Fruit fly (Drosophila melanogaster) whole organism, embryonic: ENCODE results near the gene CG10137.

Experiments
- Adf1 ChIP-seq: fragments of 200-800 bp; sonication (Bioruptor generic); IDR thresholded peaks from 2 replicates; pipeline ENCODE4 v1.3.6; 2022; ENCODE audit warnings: missing biosample characterization, missing genetic modification characterization
- CG10267 ChIP-seq: fragments of 200-800 bp; sonication (Bioruptor generic); optimal IDR thresholded peaks from 2 replicates; lab custom pipeline; 2018; ENCODE audit warnings: missing biosample characterization, mild to moderate bottlenecking, missing genetic modification characterization, moderate library complexity
- CG10431 ChIP-seq: fragments of 200-800 bp; sonication (Bioruptor generic); optimal IDR thresholded peaks from 3 replicates; lab custom pipeline; 2018; ENCODE audit warnings: missing biosample characterization, mild to moderate bottlenecking, missing genetic modification characterization
- CG10462 ChIP-seq: fragments of 200-800 bp; sonication (Bioruptor generic); optimal IDR thresholded peaks from 2 replicates; lab custom pipeline; 2016; ENCODE audit warnings: missing biosample characterization, missing genetic modification characterization
- CG10543 ChIP-seq: fragments of 200-800 bp; sonication (Bioruptor generic); optimal IDR thresholded peaks from 3 replicates; lab custom pipeline; 2017; ENCODE audit warnings: missing biosample characterization, mild to moderate bottlenecking, missing genetic modification characterization, moderate library complexity
- CG12155 ChIP-seq: fragments of 200-800 bp; sonication (Bioruptor generic); optimal IDR thresholded peaks from 3 replicates; lab custom pipeline; 2016; ENCODE audit warnings: missing biosample characterization, missing genetic modification characterization
- CG13624 ChIP-seq: fragments of 200-800 bp; sonication (Bioruptor generic); optimal IDR thresholded peaks from 2 replicates; lab custom pipeline; 2016; ENCODE audit warnings: missing biosample characterization, missing genetic modification characterization
- CG14710 ChIP-seq: fragments of 200-800 bp; sonication (Bioruptor generic); optimal IDR thresholded peaks from 3 replicates; lab custom pipeline; 2019; ENCODE audit warnings: missing biosample characterization, mild to moderate bottlenecking, missing genetic modification characterization, moderate library complexity
- CG14860 ChIP-seq: fragments of 200-800 bp; sonication (Bioruptor generic); IDR thresholded peaks from 3 replicates; pipeline ENCODE4 v1.3.6; 2022; ENCODE audit warnings: missing biosample characterization, missing genetic modification characterization; ENCODE audit not compliant: partially characterized antibody
- CG1529 ChIP-seq: fragments of 200-800 bp; sonication (Bioruptor generic); optimal IDR thresholded peaks from 3 replicates; lab custom pipeline; 2018; ENCODE audit warnings: missing biosample characterization, missing genetic modification characterization
- CG15514 ChIP-seq: fragments of 200-800 bp; sonication (Bioruptor generic); optimal IDR thresholded peaks from 3 replicates; lab custom pipeline; 2017; ENCODE audit warnings: missing biosample characterization, missing genetic modification characterization, mild to moderate bottlenecking, moderate library complexity, missing genetic modification reagents
- CG16779 ChIP-seq: fragments of 200-800 bp; sonication (Bioruptor generic); IDR thresholded peaks from 2 replicates; pipeline ENCODE4 v1.3.6; 2022; ENCODE audit warnings: missing biosample characterization, missing genetic modification characterization
- CG17186 ChIP-seq: fragments of 200-800 bp; sonication (Bioruptor generic); optimal IDR thresholded peaks from 3 replicates; lab custom pipeline; 2017; ENCODE audit warnings: missing biosample characterization, missing genetic modification reagents, missing genetic modification characterization
- CG1832 ChIP-seq: fragments of 200-800 bp; sonication (Bioruptor generic); optimal IDR thresholded peaks from 2 replicates; lab custom pipeline; 2017; ENCODE audit warnings: missing biosample characterization, mild to moderate bottlenecking, missing genetic modification characterization, inconsistent platforms
- CG18764 ChIP-seq: fragments of 200-800 bp; sonication (Bioruptor generic); optimal IDR thresholded peaks from 3 replicates; lab custom pipeline; 2016; ENCODE audit warnings: missing biosample characterization, missing genetic modification characterization
- CG2116 ChIP-seq: fragments of 200-800 bp; sonication (Bioruptor generic); optimal IDR thresholded peaks from 3 replicates; lab custom pipeline; 2018; ENCODE audit warnings: missing biosample characterization, mild to moderate bottlenecking, missing genetic modification characterization
- CG2199 ChIP-seq: fragments of 200-800 bp; sonication (Bioruptor generic); IDR thresholded peaks from 3 replicates; pipeline ENCODE4 v1.3.6; 2022; ENCODE audit warnings: missing biosample characterization, missing genetic modification characterization
- CG31224 ChIP-seq: fragments of 200-800 bp; sonication (Bioruptor generic); IDR thresholded peaks from 2 replicates; pipeline ENCODE4 v1.3.6; 2022; ENCODE audit warnings: missing biosample characterization, missing genetic modification characterization
- CG32532 ChIP-seq: fragments of 200-800 bp; sonication (Bioruptor generic); IDR thresholded peaks from 2 replicates; pipeline ENCODE4 v1.3.6; 2022; ENCODE audit warnings: missing biosample characterization, missing genetic modification characterization
- CG34224 ChIP-seq: fragments of 200-800 bp; sonication (Bioruptor generic); IDR thresholded peaks from 3 replicates; pipeline ENCODE4 v1.3.6; 2022; ENCODE audit warnings: missing biosample characterization, missing genetic modification characterization; ENCODE audit not compliant: partially characterized antibody
- CG6272 ChIP-seq: fragments of 200-800 bp; sonication (Bioruptor generic); IDR thresholded peaks from 2 replicates; pipeline ENCODE4 v1.3.6; 2022; ENCODE audit warnings: missing biosample characterization, missing genetic modification characterization
- CG6813 ChIP-seq: fragments of 200-800 bp; sonication (Bioruptor generic); optimal IDR thresholded peaks from 2 replicates; lab custom pipeline; 2017; ENCODE audit warnings: missing biosample characterization, missing genetic modification characterization, mild to moderate bottlenecking, moderate library complexity, missing genetic modification reagents
- CG8290 ChIP-seq, 3 experiments: fragments of 200-800 bp; sonication (Bioruptor generic); optimal IDR thresholded peaks; 2 replicates each; lab custom pipeline; 2016 to 2019; ENCODE audit warnings: missing biosample characterization in 3 of 3, missing genetic modification characterization in 3 of 3, mild to moderate bottlenecking in 2 of 3, moderate library complexity in 1 of 3
- Dll ChIP-seq: fragments of 200-800 bp; sonication (Bioruptor generic); IDR thresholded peaks from 4 replicates; pipeline ENCODE4 v1.3.6; 2022; ENCODE audit warnings: missing biosample characterization, missing genetic modification characterization; ENCODE audit not compliant: partially characterized antibody
- Ets97D ChIP-seq: fragments of 200-800 bp; sonication (Bioruptor generic); optimal IDR thresholded peaks from 3 replicates; lab custom pipeline; 2016; ENCODE audit warnings: missing biosample characterization, missing genetic modification characterization
- MBD-R2 ChIP-seq: fragments of 200-800 bp; sonication (Bioruptor generic); IDR thresholded peaks from 2 replicates; pipeline ENCODE4 v1.3.6; 2022; ENCODE audit warnings: missing biosample characterization, missing genetic modification characterization
- MESR4 ChIP-seq: fragments of 200-800 bp; sonication (Bioruptor generic); optimal IDR thresholded peaks from 2 replicates; lab custom pipeline; 2018; ENCODE audit warnings: missing biosample characterization, mild to moderate bottlenecking, missing genetic modification characterization, moderate library complexity
- Oaz ChIP-seq: fragments of 200-800 bp; sonication (Bioruptor generic); IDR thresholded peaks from 2 replicates; pipeline ENCODE4 v1.3.6; 2022; ENCODE audit warnings: missing biosample characterization, missing genetic modification characterization
- Opbp ChIP-seq: fragments of 200-800 bp; sonication (Bioruptor generic); IDR thresholded peaks from 3 replicates; pipeline ENCODE4 v1.3.6; 2022; ENCODE audit warnings: missing biosample characterization, missing genetic modification characterization; ENCODE audit not compliant: partially characterized antibody
- Scr ChIP-seq: fragments of 200-800 bp; sonication (Bioruptor generic); IDR thresholded peaks from 2 replicates; pipeline ENCODE4 v1.3.6; 2022; ENCODE audit warnings: missing biosample characterization, missing genetic modification characterization; ENCODE audit not compliant: partially characterized antibody
- Side ChIP-seq: fragments of 200-800 bp; sonication (Bioruptor generic); optimal IDR thresholded peaks from 2 replicates; lab custom pipeline; 2016; ENCODE audit warnings: missing biosample characterization, missing genetic modification characterization
- Tbp ChIP-seq: fragments of >200 bp; optimal IDR thresholded peaks from 2 replicates; lab custom pipeline; 2018; ENCODE audit warnings: missing biosample characterization, missing genetic modification characterization
- Trl ChIP-seq, 3 experiments: fragments of >200 bp in 2 of 3; fragments of 200-800 bp in 1 of 3; sonication (Bioruptor generic) in 1 of 3; optimal IDR thresholded peaks; 2 replicates in 1 of 3; 3 replicates in 2 of 3; lab custom pipeline; 2016 to 2017; ENCODE audit warnings: missing biosample characterization in 1 of 3, missing genetic modification characterization in 1 of 3
- YL-1 ChIP-seq: fragments of 200-800 bp; sonication (Bioruptor generic); optimal IDR thresholded peaks from 3 replicates; lab custom pipeline; 2017; ENCODE audit warnings: missing biosample characterization, mild to moderate bottlenecking, missing genetic modification characterization
- ab ChIP-seq: fragments of 200-800 bp; sonication (Bioruptor generic); optimal IDR thresholded peaks from 2 replicates; lab custom pipeline; 2016; ENCODE audit warnings: missing biosample characterization, missing genetic modification characterization
- aop ChIP-seq: fragments of 200-800 bp; sonication (Bioruptor generic); IDR thresholded peaks from 2 replicates; pipeline ENCODE4 v1.3.6; 2022; ENCODE audit warnings: missing biosample characterization, missing genetic modification characterization
- gcm ChIP-seq: fragments of 200-800 bp; sonication (Bioruptor generic); optimal IDR thresholded peaks from 2 replicates; lab custom pipeline; 2019; ENCODE audit warnings: missing biosample characterization, mild to moderate bottlenecking, missing genetic modification characterization, moderate library complexity
- hb ChIP-seq: fragments of 200-800 bp; sonication (Bioruptor generic); IDR thresholded peaks from 3 replicates; pipeline ENCODE4 v1.3.6; 2022; ENCODE audit warnings: missing biosample characterization, missing genetic modification characterization; ENCODE audit not compliant: partially characterized antibody
- inv ChIP-seq: fragments of 200-800 bp; sonication (Bioruptor generic); IDR thresholded peaks from 2 replicates; pipeline ENCODE4 v1.3.6; 2022; ENCODE audit warnings: missing biosample characterization, missing genetic modification characterization; ENCODE audit not compliant: partially characterized antibody
- nerfin-1 ChIP-seq: fragments of 200-800 bp; sonication (Bioruptor generic); optimal IDR thresholded peaks from 3 replicates; lab custom pipeline; 2019; ENCODE audit warnings: missing biosample characterization, mild to moderate bottlenecking, missing genetic modification characterization, moderate library complexity
- p53 ChIP-seq: fragments of 200-800 bp; sonication (Bioruptor generic); optimal IDR thresholded peaks from 2 replicates; lab custom pipeline; 2016; ENCODE audit warnings: missing biosample characterization, missing genetic modification characterization
- phol ChIP-seq: fragments of 200-800 bp; sonication (Bioruptor generic); optimal IDR thresholded peaks from 3 replicates; lab custom pipeline; 2018; ENCODE audit warnings: missing biosample characterization, mild to moderate bottlenecking, missing genetic modification characterization, moderate library complexity
- pzg ChIP-seq: fragments of 200-800 bp; sonication (Bioruptor generic); optimal IDR thresholded peaks from 3 replicates; lab custom pipeline; 2018; ENCODE audit warnings: missing biosample characterization, mild to moderate bottlenecking, missing genetic modification characterization, moderate library complexity
- sens ChIP-seq: fragments of 200-800 bp; sonication (Bioruptor generic); peaks from one replicate; lab custom pipeline; 2016; ENCODE audit warnings: missing biosample characterization, missing genetic modification characterization
- sna ChIP-seq: fragments of 200-800 bp; sonication (Bioruptor generic); IDR thresholded peaks from 2 replicates; pipeline ENCODE4 v1.3.6; 2022; ENCODE audit warnings: missing biosample characterization, missing genetic modification characterization; ENCODE audit not compliant: partially characterized antibody
- sr ChIP-seq: fragments of 200-800 bp; sonication (Bioruptor generic); IDR thresholded peaks from 3 replicates; pipeline ENCODE4 v1.3.6; 2022; ENCODE audit warnings: missing biosample characterization, missing genetic modification characterization
- stwl ChIP-seq: fragments of 200-800 bp; sonication (Bioruptor generic); optimal IDR thresholded peaks from 3 replicates; lab custom pipeline; 2018; ENCODE audit warnings: missing biosample characterization, mild to moderate bottlenecking, missing genetic modification characterization, moderate library complexity
- trem ChIP-seq: fragments of 200-800 bp; optimal IDR thresholded peaks from 3 replicates; lab custom pipeline; 2019; ENCODE audit warnings: missing biosample characterization, mild to moderate bottlenecking, missing genetic modification characterization, moderate library complexity
- unpg ChIP-seq: fragments of 200-800 bp; sonication (Bioruptor generic); optimal IDR thresholded peaks from 3 replicates; lab custom pipeline; 2018; ENCODE audit warnings: missing biosample characterization, mild to moderate bottlenecking, missing genetic modification characterization, moderate library complexity

The CG10137 gene

dm6 chr2L:19497983-19498382 lies 28.5 kb upstream of the CG10137 start, which contains the start of gene Top3alpha (continued):
- no peak for TF ChIP-seq Tbp
- TF ChIP-seq CG12155, result no peak
- TF ChIP-seq stwl (tag; lab: Kevin White, UChicago), result peak; percentile 49
- no peak for TF ChIP-seq CG1832 (GFP tag; lab: Kevin White, UChicago)
- TF ChIP-seq sna (GFP tag; lab: Robert Waterston, UW), result peak; percentile 52; the same call in 1 of the 2 replicates
- TF ChIP-seq Side (GFP tag; lab: Kevin White, UChicago), result no peak
- no peak for TF ChIP-seq ab
- no peak for TF ChIP-seq CG10543 (GFP tag; lab: Kevin White, UChicago)
- TF ChIP-seq p53 (GFP tag; lab: Kevin White, UChicago), result no peak
- no peak for TF ChIP-seq CG8290 (GFP tag; optimal IDR thresholded peaks at IDR 0.05; lab: Kevin White, UChicago)
- TF ChIP-seq CG8290 (tag; optimal IDR thresholded peaks at IDR 0.05; lab: Kevin White, UChicago), result no peak
- TF ChIP-seq aop, result no peak
- peak; percentile 80 for TF ChIP-seq CG34224 (GFP tag; lab: Robert Waterston, UW)
- TF ChIP-seq Opbp (GFP tag; lab: Robert Waterston, UW), result peak; percentile 75
- no peak for TF ChIP-seq CG6813 (GFP tag; lab: Kevin White, UChicago)
- no peak for TF ChIP-seq Oaz
- peak; percentile 30 for TF ChIP-seq CG13624 (GFP tag; lab: Kevin White, UChicago)
- no peak for TF ChIP-seq CG1529 (GFP tag; lab: Kevin White, UChicago)
- TF ChIP-seq inv (GFP tag; lab: Robert Waterston, UW), result peak; percentile 25; the same call in 1 of the 2 replicates
- peak; percentile 24 for TF ChIP-seq phol (tag; lab: Kevin White, UChicago)
- TF ChIP-seq pzg (GFP tag; lab: Kevin White, UChicago), result peak; percentile 83
- TF ChIP-seq CG2116, result peak; percentile 90
- TF ChIP-seq CG32532 (GFP tag; lab: Robert Waterston, UW), result no peak
- peak; percentile 59 for TF ChIP-seq Scr (GFP tag; lab: Robert Waterston, UW)
- peak; percentile 72 for TF ChIP-seq CG17186
- TF ChIP-seq CG10431 (GFP tag; lab: Kevin White, UChicago), result no peak
- peak; percentile 52 for TF ChIP-seq CG14710 (tag; lab: Kevin White, UChicago)
- TF ChIP-seq trem, result peak; percentile 74
- no peak for TF ChIP-seq sens (GFP tag; lab: Kevin White, UChicago)
- peak; percentile 57; the same call in 1 of the 3 replicates for TF ChIP-seq CG14860 (GFP tag; lab: Robert Waterston, UW)
- TF ChIP-seq MBD-R2 (GFP tag; lab: Robert Waterston, UW), result peak; percentile 71; the same call in 1 of the 2 replicates
- TF ChIP-seq nerfin-1, result peak; percentile 14
- peak; percentile 7 for TF ChIP-seq MESR4
- TF ChIP-seq gcm (GFP tag; lab: Kevin White, UChicago), result no peak
- TF ChIP-seq hb (GFP tag; lab: Robert Waterston, UW), result peak; percentile 71; the same call in 2 of the 3 replicates
- peak; percentile 58 for TF ChIP-seq CG15514
- no peak for TF ChIP-seq Trl (optimal IDR thresholded peaks at IDR 0.05; lab: Kevin White, UChicago)
- TF ChIP-seq Trl (GFP tag; optimal IDR thresholded peaks at IDR 0.05; lab: Kevin White, UChicago), result no peak
- TF ChIP-seq CG10267, result peak; percentile 21
- no peak for TF ChIP-seq CG18764 (GFP tag; lab: Kevin White, UChicago)
- no peak for TF ChIP-seq CG31224
- no peak for TF ChIP-seq CG10462 (GFP tag; lab: Kevin White, UChicago)
- TF ChIP-seq unpg, result no peak
- peak; percentile 47 for TF ChIP-seq YL-1
- peak; percentile 76 for TF ChIP-seq Dll (GFP tag; lab: Robert Waterston, UW)
- no peak for TF ChIP-seq sr (GFP tag; lab: Robert Waterston, UW)
- no peak; the same call in 2 of the 3 replicates for TF ChIP-seq CG2199 (GFP tag; lab: Robert Waterston, UW)
- no peak for TF ChIP-seq CG6272
- peak; percentile 32; the same call in 1 of the 2 replicates for TF ChIP-seq Adf1
- TF ChIP-seq Ets97D (GFP tag; lab: Kevin White, UChicago), result peak; percentile 36
- no peak for TF ChIP-seq CG16779 (GFP tag; lab: Robert Waterston, UW)
